Fruit fly (Drosophila melanogaster) Kc167 (cell line): ENCODE measurements around the gene CG34001.

Experiments used
- h ChIP-seq: fragments of >200 bp; optimal IDR thresholded peaks from 3 replicates; lab custom pipeline; 2018; ENCODE audit warnings: missing external identifiers
- psq ChIP-seq: fragments of >200 bp; optimal IDR thresholded peaks from 2 replicates; lab custom pipeline; 2017; ENCODE audit warnings: missing external identifiers

- no peak for TF ChIP-seq psq (lab: Kevin White, UChicago)
- TF ChIP-seq h (lab: Kevin White, UChicago): no peak
These were observed 30.1 kb downstream of the CG34001 start, which contains the start of the genes CG32066 and CG8003 for dm6 chr3L:10660744-10661589.
